Fruit fly (Drosophila melanogaster) whole organism, embryonic: ENCODE data around the gene Rdh.
A peak's percentile ranks its signal among the peaks of the same experiment; 100 is the strongest.

Experiments used
- ATbp ChIP-seq: fragments of 200-800 bp; sonication (Bioruptor generic); optimal IDR thresholded peaks from 2 replicates; lab custom pipeline; 2017; ENCODE audit warnings: missing biosample characterization, mild to moderate bottlenecking, missing genetic modification characterization, missing genetic modification reagents
- Adf1 ChIP-seq: fragments of 200-800 bp; sonication (Bioruptor generic); IDR thresholded peaks from 2 replicates; pipeline ENCODE4 v1.3.6; 2022; ENCODE audit warnings: missing biosample characterization, missing genetic modification characterization
- CG12391 ChIP-seq: fragments of 200-800 bp; sonication (Bioruptor generic); optimal IDR thresholded peaks from 3 replicates; lab custom pipeline; 2018; ENCODE audit warnings: missing biosample characterization, mild to moderate bottlenecking, missing genetic modification characterization, moderate library complexity
- CG12744 ChIP-seq: fragments of 200-800 bp; sonication (Bioruptor generic); optimal IDR thresholded peaks from 2 replicates; lab custom pipeline; 2016; ENCODE audit warnings: missing biosample characterization, missing genetic modification characterization
- CG12769 ChIP-seq: fragments of 200-800 bp; sonication (Bioruptor generic); optimal IDR thresholded peaks from 2 replicates; lab custom pipeline; 2019; ENCODE audit warnings: missing biosample characterization, mild to moderate bottlenecking, missing genetic modification characterization, moderate library complexity
- CG13775 ChIP-seq: fragments of 200-800 bp; sonication (Bioruptor generic); optimal IDR thresholded peaks from 3 replicates; lab custom pipeline; 2017; ENCODE audit warnings: missing biosample characterization, mild to moderate bottlenecking, missing genetic modification characterization
- CG15011 ChIP-seq: fragments of 200-800 bp; sonication (Bioruptor generic); optimal IDR thresholded peaks from 3 replicates; lab custom pipeline; 2018; ENCODE audit warnings: missing biosample characterization, mild to moderate bottlenecking, missing genetic modification characterization
- CG16779 ChIP-seq: fragments of 200-800 bp; sonication (Bioruptor generic); IDR thresholded peaks from 2 replicates; pipeline ENCODE4 v1.3.6; 2022; ENCODE audit warnings: missing biosample characterization, missing genetic modification characterization
- CG16813 ChIP-seq: fragments of 200-800 bp; sonication (Bioruptor generic); IDR thresholded peaks from 3 replicates; pipeline ENCODE4 v1.3.6; 2022; ENCODE audit warnings: missing biosample characterization, missing genetic modification characterization; ENCODE audit not compliant: partially characterized antibody
- CG2120 ChIP-seq: fragments of 200-800 bp; sonication (Bioruptor generic); optimal IDR thresholded peaks from 3 replicates; lab custom pipeline; 2016; ENCODE audit warnings: missing biosample characterization, missing genetic modification characterization
- CG2875 ChIP-seq: fragments of 200-800 bp; sonication (Bioruptor generic); optimal IDR thresholded peaks from 2 replicates; lab custom pipeline; 2017; ENCODE audit warnings: missing biosample characterization, mild to moderate bottlenecking, missing genetic modification characterization, missing genetic modification reagents
- CG3065 ChIP-seq: fragments of 200-800 bp; sonication (Bioruptor generic); optimal IDR thresholded peaks from 2 replicates; lab custom pipeline; 2016; ENCODE audit warnings: missing biosample characterization, missing genetic modification characterization
- CG4328 ChIP-seq: fragments of 200-800 bp; sonication (Bioruptor generic); optimal IDR thresholded peaks from 3 replicates; lab custom pipeline; 2017; ENCODE audit warnings: missing biosample characterization, missing genetic modification reagents, missing genetic modification characterization
- CG4617 ChIP-seq: fragments of 200-800 bp; sonication (Bioruptor generic); optimal IDR thresholded peaks from 3 replicates; lab custom pipeline; 2016; ENCODE audit warnings: missing biosample characterization, missing genetic modification characterization, borderline replicate concordance
- CG4854 ChIP-seq: fragments of 200-800 bp; sonication (Bioruptor generic); optimal IDR thresholded peaks from 2 replicates; lab custom pipeline; 2016; ENCODE audit warnings: missing biosample characterization, missing genetic modification characterization, inconsistent platforms
- CG5245 ChIP-seq: fragments of 200-800 bp; sonication (Bioruptor generic); optimal IDR thresholded peaks from 3 replicates; lab custom pipeline; 2016; ENCODE audit warnings: missing biosample characterization, missing genetic modification characterization
- CG8478 ChIP-seq: fragments of >200 bp; optimal IDR thresholded peaks from 2 replicates; lab custom pipeline; 2018
- CG9932 ChIP-seq: fragments of 200-800 bp; sonication (Bioruptor generic); IDR thresholded peaks from 2 replicates; pipeline ENCODE4 v1.3.6; 2022; ENCODE audit warnings: missing biosample characterization, missing genetic modification characterization
- CHES-1-like ChIP-seq: fragments of 200-800 bp; sonication (Bioruptor generic); optimal IDR thresholded peaks from 2 replicates; lab custom pipeline; 2016; ENCODE audit warnings: missing biosample characterization, missing genetic modification characterization
- D19B ChIP-seq: fragments of 200-800 bp; sonication (Bioruptor generic); optimal IDR thresholded peaks from 2 replicates; lab custom pipeline; 2017; ENCODE audit warnings: missing biosample characterization, mild to moderate bottlenecking, missing genetic modification characterization
- Dfd ChIP-seq, 2 experiments: fragments of >200 bp; optimal IDR thresholded peaks; 2 replicates each; lab custom pipeline; 2017; ENCODE audit warnings: missing biosample characterization in 2 of 2, missing genetic modification characterization in 2 of 2
- E2f1 ChIP-seq: fragments of 200-800 bp; sonication (Bioruptor generic); IDR thresholded peaks from 2 replicates; pipeline ENCODE4 v1.3.6; 2022; ENCODE audit warnings: missing biosample characterization, missing genetic modification characterization
- ERR ChIP-seq: fragments of 200-800 bp; sonication (Bioruptor generic); optimal IDR thresholded peaks from 2 replicates; lab custom pipeline; 2016; ENCODE audit warnings: missing biosample characterization, missing genetic modification characterization
- HLH4C ChIP-seq: fragments of 200-800 bp; sonication (Bioruptor generic); IDR thresholded peaks from 3 replicates; pipeline ENCODE4 v1.3.6; 2022; ENCODE audit warnings: missing biosample characterization, missing genetic modification characterization; ENCODE audit not compliant: partially characterized antibody
- Mrtf ChIP-seq: fragments of 200-800 bp; sonication (Bioruptor generic); IDR thresholded peaks from 3 replicates; pipeline ENCODE4 v1.3.6; 2022; ENCODE audit warnings: missing biosample characterization, missing genetic modification characterization
- Nf-YA ChIP-seq: fragments of 200-800 bp; sonication (Bioruptor generic); IDR thresholded peaks from 2 replicates; pipeline ENCODE4 v1.3.6; 2022; ENCODE audit warnings: missing biosample characterization, missing genetic modification characterization
- Sox102F ChIP-seq: fragments of 200-800 bp; sonication (Bioruptor generic); optimal IDR thresholded peaks from 2 replicates; lab custom pipeline; 2018; ENCODE audit warnings: missing biosample characterization, mild to moderate bottlenecking, missing genetic modification characterization, moderate library complexity
- Taf1 ChIP-seq: fragments of 200-800 bp; sonication (Bioruptor generic); IDR thresholded peaks from 2 replicates; pipeline ENCODE4 v1.3.6; 2022; ENCODE audit warnings: missing biosample characterization, missing genetic modification characterization
- Trl ChIP-seq, 3 experiments: fragments of >200 bp in 2 of 3; fragments of 200-800 bp in 1 of 3; sonication (Bioruptor generic) in 1 of 3; optimal IDR thresholded peaks; 2 replicates in 1 of 3; 3 replicates in 2 of 3; lab custom pipeline; 2016 to 2017; ENCODE audit warnings: missing biosample characterization in 1 of 3, missing genetic modification characterization in 1 of 3
- bab2 ChIP-seq: fragments of 200-800 bp; sonication (Bioruptor generic); optimal IDR thresholded peaks from 2 replicates; lab custom pipeline; 2016; ENCODE audit warnings: missing biosample characterization, missing genetic modification characterization
- chn ChIP-seq: fragments of 200-800 bp; sonication (Bioruptor generic); optimal IDR thresholded peaks from 2 replicates; lab custom pipeline; 2016; ENCODE audit warnings: missing biosample characterization, missing genetic modification characterization
- corto ChIP-seq: fragments of 200-800 bp; sonication (Bioruptor generic); optimal IDR thresholded peaks from 2 replicates; lab custom pipeline; 2016; ENCODE audit warnings: missing biosample characterization, mild to moderate bottlenecking, missing genetic modification characterization, moderate library complexity
- dimm ChIP-seq: fragments of 200-800 bp; sonication (Bioruptor generic); IDR thresholded peaks from 2 replicates; pipeline ENCODE4 v1.3.6; 2022; ENCODE audit warnings: missing biosample characterization, missing genetic modification characterization
- gcm ChIP-seq: fragments of 200-800 bp; sonication (Bioruptor generic); optimal IDR thresholded peaks from 2 replicates; lab custom pipeline; 2019; ENCODE audit warnings: missing biosample characterization, mild to moderate bottlenecking, missing genetic modification characterization, moderate library complexity
- gro ChIP-seq: fragments of 200-800 bp; sonication (Bioruptor generic); optimal IDR thresholded peaks from 2 replicates; lab custom pipeline; 2016; ENCODE audit warnings: missing biosample characterization, missing genetic modification characterization
- gsb ChIP-seq: fragments of 200-800 bp; sonication (Bioruptor generic); IDR thresholded peaks from 2 replicates; pipeline ENCODE4 v1.3.6; 2022; ENCODE audit warnings: missing biosample characterization, missing genetic modification characterization
- hbn ChIP-seq: fragments of 200-800 bp; sonication (Bioruptor generic); IDR thresholded peaks from 2 replicates; pipeline ENCODE4 v1.3.6; 2022; ENCODE audit warnings: missing biosample characterization, missing genetic modification characterization; ENCODE audit not compliant: partially characterized antibody
- hth ChIP-seq: fragments of >200 bp; optimal IDR thresholded peaks from 2 replicates; lab custom pipeline; 2017; ENCODE audit warnings: inconsistent platforms
- ind ChIP-seq: fragments of 200-800 bp; sonication (Bioruptor generic); optimal IDR thresholded peaks from 3 replicates; lab custom pipeline; 2016; ENCODE audit warnings: missing biosample characterization, missing genetic modification characterization
- mld ChIP-seq: fragments of 200-800 bp; sonication (Bioruptor generic); IDR thresholded peaks from 3 replicates; pipeline ENCODE4 v1.3.6; 2022; ENCODE audit warnings: missing biosample characterization, missing genetic modification characterization; ENCODE audit not compliant: partially characterized antibody
- nau ChIP-seq: fragments of 200-800 bp; sonication (Bioruptor generic); optimal IDR thresholded peaks from 3 replicates; lab custom pipeline; 2017; ENCODE audit warnings: missing biosample characterization, mild to moderate bottlenecking, missing genetic modification characterization, missing genetic modification reagents
- pan ChIP-seq, 4 experiments: fragments of >200 bp in 3 of 4; fragments of 200-800 bp in 1 of 4; sonication (Bioruptor generic) in 1 of 4; optimal IDR thresholded peaks in 3 of 4; IDR thresholded peaks in 1 of 4; 2 replicates each; pipeline versions ENCODE4 v1.3.6 to Lab custom; 2017 to 2022; ENCODE audit warnings: missing biosample characterization in 2 of 4, missing genetic modification characterization in 2 of 4, mixed read lengths in 1 of 4
- ranshi ChIP-seq: fragments of 200-800 bp; sonication (Bioruptor generic); IDR thresholded peaks from 2 replicates; pipeline ENCODE4 v1.3.6; 2022; ENCODE audit warnings: missing biosample characterization, missing genetic modification characterization
- sens ChIP-seq: fragments of 200-800 bp; sonication (Bioruptor generic); peaks from one replicate; lab custom pipeline; 2016; ENCODE audit warnings: missing biosample characterization, missing genetic modification characterization
- sens-2 ChIP-seq: fragments of 200-800 bp; sonication (Bioruptor generic); IDR thresholded peaks from 2 replicates; pipeline ENCODE4 v1.3.6; 2022; ENCODE audit warnings: missing biosample characterization, missing genetic modification characterization
- slp2 ChIP-seq: fragments of 200-800 bp; sonication (Bioruptor generic); optimal IDR thresholded peaks from 2 replicates; lab custom pipeline; 2016; ENCODE audit warnings: missing biosample characterization, missing genetic modification characterization
- unpg ChIP-seq: fragments of 200-800 bp; sonication (Bioruptor generic); optimal IDR thresholded peaks from 3 replicates; lab custom pipeline; 2018; ENCODE audit warnings: missing biosample characterization, mild to moderate bottlenecking, missing genetic modification characterization, moderate library complexity
- zfh1 ChIP-seq: fragments of 200-800 bp; sonication (Bioruptor generic); IDR thresholded peaks from 3 replicates; pipeline ENCODE4 v1.3.6; 2022; ENCODE audit warnings: missing biosample characterization, missing genetic modification characterization

Gene Rdh

DNA sequence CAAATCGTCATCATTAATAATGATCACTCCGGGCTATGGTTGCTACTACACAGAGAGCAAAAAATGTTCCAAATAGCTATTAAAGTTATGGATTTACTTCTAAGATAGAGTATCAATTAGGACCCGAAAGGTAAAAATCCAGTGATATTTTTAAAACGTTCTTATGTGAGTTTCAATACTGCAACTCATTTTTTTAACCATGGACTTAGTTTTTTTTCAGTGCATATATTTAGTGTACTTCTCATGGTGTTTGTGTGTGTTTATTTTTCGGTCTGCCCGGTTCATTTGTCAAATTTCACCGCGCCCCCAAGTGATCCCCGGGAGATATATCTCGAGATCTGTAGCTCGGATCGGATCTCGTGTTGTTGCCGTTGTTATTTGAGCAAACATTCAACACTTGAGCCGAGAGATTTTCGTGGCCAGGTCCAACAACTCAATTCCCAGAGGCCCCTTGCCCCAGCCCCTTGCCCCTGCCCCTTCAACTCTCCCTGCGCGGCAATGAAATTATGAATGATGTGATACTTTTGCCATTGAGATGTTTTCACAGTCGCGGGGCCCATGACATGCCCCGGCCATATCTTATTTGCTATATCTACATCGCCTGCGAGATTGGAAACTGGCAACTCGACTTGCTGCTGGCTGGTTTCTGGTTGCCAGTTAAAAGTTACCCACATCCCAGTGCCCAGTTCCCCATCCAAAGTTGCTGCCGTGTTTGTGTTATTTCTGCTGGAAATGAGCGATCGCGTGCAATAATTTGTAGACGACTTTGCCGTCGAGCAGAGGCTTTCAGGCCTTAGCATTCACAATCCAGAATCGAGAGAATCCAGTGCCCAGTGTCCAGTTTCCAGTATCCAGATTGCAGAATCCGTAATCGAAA, 37.5 kb downstream of the Rdh start (continued):
- peak; percentile 57 for TF ChIP-seq slp2
- TF ChIP-seq E2f1 (GFP tag; lab: Robert Waterston, UW) = peak; percentile 40; the same call in 1 of the 2 replicates
- no peak for TF ChIP-seq CG4328
- no peak for TF ChIP-seq dimm (GFP tag; lab: Robert Waterston, UW)
- TF ChIP-seq D19B (GFP tag; lab: Kevin White, UChicago) = no peak
- no peak for TF ChIP-seq gsb (GFP tag; lab: Robert Waterston, UW)
- TF ChIP-seq CG12391 = peak; percentile 85
- TF ChIP-seq CG4617 (GFP tag; lab: Kevin White, UChicago) = peak; percentile 8
- TF ChIP-seq unpg (GFP tag; lab: Kevin White, UChicago) = peak; percentile 74
- TF ChIP-seq CG3065 = peak; percentile 32
- TF ChIP-seq Adf1 = no peak
- TF ChIP-seq Trl (optimal IDR thresholded peaks at IDR 0.05; lab: Kevin White, UChicago) = no peak
- no peak for TF ChIP-seq Trl (GFP tag; optimal IDR thresholded peaks at IDR 0.05; lab: Kevin White, UChicago)
- TF ChIP-seq gro (GFP tag; lab: Kevin White, UChicago) = no peak
- peak; percentile 71 for TF ChIP-seq sens-2
- no peak; the same call in 1 of the 2 replicates for TF ChIP-seq CG9932 (GFP tag; lab: Robert Waterston, UW)
- TF ChIP-seq Mrtf (GFP tag; lab: Robert Waterston, UW) = no peak
- no peak for TF ChIP-seq hth (lab: Kevin White, UChicago)
- no peak for TF ChIP-seq HLH4C (GFP tag; lab: Robert Waterston, UW)
- TF ChIP-seq Sox102F (GFP tag; lab: Kevin White, UChicago) = peak; percentile 76
- no peak for TF ChIP-seq CG16813 (GFP tag; lab: Robert Waterston, UW)
- no peak for TF ChIP-seq hbn (GFP tag; lab: Robert Waterston, UW)
- TF ChIP-seq zfh1 (GFP tag; lab: Robert Waterston, UW) = peak; percentile 76; the same call in 2 of the 3 replicates
- peak; percentile 3 for TF ChIP-seq CG15011 (GFP tag; lab: Kevin White, UChicago)
- no peak for TF ChIP-seq CG8478 (lab: Kevin White, UChicago)
- TF ChIP-seq chn = peak; percentile 75
- peak; percentile 43 for TF ChIP-seq ind (GFP tag; lab: Kevin White, UChicago)
- TF ChIP-seq pan (optimal IDR thresholded peaks at IDR 0.05; lab: Kevin White, UChicago) = no peak
- peak in 1 of 2 experiments; percentile 57 for TF ChIP-seq pan (GFP tag; optimal IDR thresholded peaks at IDR 0.05 in 1 of 2, IDR thresholded peaks at IDR 0.05 in 1 of 2)
- no peak for TF ChIP-seq corto (GFP tag; lab: Kevin White, UChicago)
- peak; percentile 74 for TF ChIP-seq bab2 (GFP tag; lab: Kevin White, UChicago)
- peak; percentile 17 for TF ChIP-seq ERR
- TF ChIP-seq ranshi (GFP tag; lab: Robert Waterston, UW) = peak; percentile 53; the same call in 1 of the 2 replicates
- TF ChIP-seq CHES-1-like (GFP tag; lab: Kevin White, UChicago) = peak; percentile 48
- peak; percentile 48 for TF ChIP-seq nau (GFP tag; lab: Kevin White, UChicago)
- TF ChIP-seq gcm (GFP tag; lab: Kevin White, UChicago) = peak; percentile 61
- no peak for TF ChIP-seq Dfd (GFP tag; optimal IDR thresholded peaks at IDR 0.05; lab: Kevin White, UChicago)
- TF ChIP-seq sens = peak; percentile 95
- peak; percentile 23 for TF ChIP-seq CG12744
- TF ChIP-seq CG16779 = no peak
- no peak for TF ChIP-seq Taf1 (GFP tag; lab: Robert Waterston, UW)
- peak; percentile 27 for TF ChIP-seq CG2120
- TF ChIP-seq CG5245 (GFP tag; lab: Kevin White, UChicago) = peak; percentile 51
- TF ChIP-seq mld = no peak
- TF ChIP-seq Nf-YA = no peak
- peak; percentile 65 for TF ChIP-seq CG13775 (GFP tag; lab: Kevin White, UChicago)
- peak; percentile 40 for TF ChIP-seq CG12769
- TF ChIP-seq CG4854 (GFP tag; lab: Kevin White, UChicago) = peak; percentile 32
- peak; percentile 22 for TF ChIP-seq CG2875 (GFP tag; lab: Kevin White, UChicago)
- TF ChIP-seq ATbp (GFP tag; lab: Kevin White, UChicago) = peak; percentile 3
